Worm (Caenorhabditis elegans) whole organism, early embryonic: ENCODE results near the gene wrn-1.

ENCODE experiments used
- B0310.2 ChIP-seq: sonication (generic microtip); optimal IDR thresholded peaks from 2 replicates; lab custom pipeline; 2016; ENCODE audit warnings: mild to moderate bottlenecking, missing genetic modification characterization, missing compliant biosample characterization
- F13C5.2 ChIP-seq: sonication (generic microtip); optimal IDR thresholded peaks from 2 replicates; lab custom pipeline; 2017; ENCODE audit warnings: mild to moderate bottlenecking, missing genetic modification characterization, inconsistent platforms, missing compliant biosample characterization
- aly-1 ChIP-seq: sonication (generic microtip); optimal IDR thresholded peaks from 2 replicates; lab custom pipeline; 2016; ENCODE audit warnings: missing genetic modification characterization, missing compliant biosample characterization
- ama-1 ChIP-seq: fragments of 150-350 bp; optimal IDR thresholded peaks from 2 replicates; lab custom pipeline; 2014
- ceh-13 ChIP-seq: fragments of 200-800 bp; sonication (Bioruptor generic); optimal IDR thresholded peaks from 2 replicates; lab custom pipeline; 2018; ENCODE audit warnings: mild to moderate bottlenecking, missing genetic modification characterization, missing compliant biosample characterization
- ceh-36 ChIP-seq: sonication (generic microtip); optimal IDR thresholded peaks from 2 replicates; lab custom pipeline; 2016; ENCODE audit warnings: missing genetic modification characterization, inconsistent platforms, missing compliant biosample characterization
- ets-7 ChIP-seq: sonication (generic microtip); optimal IDR thresholded peaks from 2 replicates; lab custom pipeline; 2016; ENCODE audit warnings: missing genotype, missing genetic modification characterization, missing compliant biosample characterization
- flt-1 ChIP-seq: fragments of 200-800 bp; sonication (Bioruptor generic); IDR thresholded peaks from 2 replicates; pipeline ENCODE4 v1.3.6; 2022; ENCODE audit warnings: missing genetic modification characterization, missing compliant biosample characterization
- hmbx-1 ChIP-seq: sonication (generic microtip); optimal IDR thresholded peaks from 2 replicates; lab custom pipeline; 2016; ENCODE audit warnings: mild to moderate bottlenecking, missing genetic modification characterization, missing compliant biosample characterization
- hmg-4 ChIP-seq: fragments of 200-800 bp; sonication (Bioruptor generic); optimal IDR thresholded peaks from 2 replicates; lab custom pipeline; 2018; ENCODE audit warnings: mild to moderate bottlenecking, missing genetic modification characterization, missing compliant biosample characterization
- hnd-1 ChIP-seq: sonication (generic microtip); optimal IDR thresholded peaks from 2 replicates; lab custom pipeline; 2016; ENCODE audit warnings: missing genetic modification characterization, missing compliant biosample characterization
- pes-1 ChIP-seq: fragments of 200-800 bp; sonication (Bioruptor generic); IDR thresholded peaks from 2 replicates; pipeline ENCODE4 v1.3.6; 2022; ENCODE audit warnings: missing genetic modification reagents, missing genetic modification characterization, missing compliant biosample characterization
- scrt-1 ChIP-seq: fragments of 200-800 bp; sonication (Bioruptor generic); IDR thresholded peaks from 2 replicates; pipeline ENCODE4 v1.3.6; 2022; ENCODE audit warnings: missing genetic modification characterization, missing compliant biosample characterization
- sea-1 ChIP-seq: fragments of 200-800 bp; sonication (Bioruptor generic); conservative IDR thresholded peaks from 2 replicates; pipeline ENCODE4 v1.3.6; 2022; ENCODE audit warnings: missing genetic modification characterization, missing compliant biosample characterization
- tbx-11 ChIP-seq: fragments of 200-800 bp; sonication (Bioruptor generic); IDR thresholded peaks from 2 replicates; pipeline ENCODE4 v1.3.6; 2022; ENCODE audit warnings: missing genetic modification characterization, missing compliant biosample characterization
- tbx-37 ChIP-seq: fragments of 200-800 bp; sonication (Bioruptor generic); conservative IDR thresholded peaks from 2 replicates; pipeline ENCODE4 v1.3.6; 2022; ENCODE audit warnings: missing genetic modification reagents, missing genetic modification characterization, missing compliant biosample characterization
- tra-4 ChIP-seq: sonication (generic microtip); optimal IDR thresholded peaks from 2 replicates; lab custom pipeline; 2017; ENCODE audit warnings: missing genetic modification characterization, missing compliant biosample characterization

The wrn-1 gene

DNA sequence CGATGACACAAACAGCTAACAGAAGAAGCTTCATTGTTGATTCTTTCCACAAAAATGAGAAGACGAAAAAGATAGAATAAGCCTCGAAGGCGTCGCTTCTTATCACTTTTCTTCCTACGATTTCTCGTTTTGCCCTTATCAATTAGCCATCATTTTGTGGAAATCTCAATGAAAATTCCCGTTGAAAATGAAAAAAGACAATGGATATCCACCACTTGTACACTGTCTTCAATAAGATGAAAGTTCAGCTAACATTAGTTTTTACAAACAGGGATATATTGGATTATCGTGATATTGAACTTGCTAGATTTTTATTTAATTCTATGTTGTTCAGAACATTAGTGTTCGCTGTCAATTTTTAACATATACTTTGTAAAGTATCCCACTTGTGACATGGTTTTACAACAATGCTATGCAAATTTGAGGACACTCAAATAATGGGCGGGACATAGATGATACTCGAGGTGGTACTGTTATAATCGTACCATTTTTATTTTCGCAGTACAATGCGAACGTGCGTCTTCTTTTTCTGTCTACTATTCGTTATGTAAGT is 11.9 kb downstream of the wrn-1 start, which contains the start of the genes F18C5.5 and F18C5.9:
F18C5.5 (minus strand) TSS at position 101 of the 553 bp plus-strand sequence.
F18C5.9 (plus strand) TSS at position 503 of the 553 bp plus-strand sequence.
- TF ChIP-seq ceh-36 (tag; lab: Kevin White, UChicago) (no peak), B0310.2 (no peak), ets-7 (tag; lab: Kevin White, UChicago) (no peak), ama-1 (lab: Kevin White, UChicago) (no peak), aly-1 (tag; lab: Kevin White, UChicago) (no peak), pes-1 (GFP tag; lab: Robert Waterston, UW) (no peak), ceh-13 (GFP tag; lab: Kevin White, UChicago) (no peak), tbx-11 (no peak), tra-4 (tag; lab: Kevin White, UChicago) (no peak), scrt-1 (no peak), tbx-37 (no peak), hmbx-1 (tag; lab: Kevin White, UChicago) (no peak), F13C5.2 (tag; lab: Kevin White, UChicago) (no peak), hmg-4 (GFP tag; lab: Kevin White, UChicago) (no peak), hnd-1 (tag; lab: Kevin White, UChicago) (no peak), sea-1 (GFP tag; lab: Robert Waterston, UW) (no peak), flt-1 (GFP tag; lab: Robert Waterston, UW) (no peak)

DNA sequence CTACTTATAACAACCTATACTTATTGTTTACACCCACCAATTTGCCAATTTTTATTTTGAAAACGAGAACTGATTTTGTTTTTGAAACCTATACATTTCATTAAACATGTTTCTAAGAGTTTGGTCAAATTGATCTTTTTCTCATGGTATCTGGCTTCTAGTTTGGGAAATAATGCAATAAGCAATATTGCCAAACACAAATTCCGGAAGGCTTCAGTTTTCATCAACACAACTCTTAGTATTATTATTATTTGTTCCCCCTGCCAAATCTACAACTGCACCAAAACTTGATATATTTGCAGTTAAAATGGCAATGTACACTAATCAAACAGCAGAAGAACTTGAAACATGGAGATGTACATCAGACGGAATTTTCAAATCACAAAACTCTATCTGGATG is 13.9 kb downstream of the wrn-1 start, which contains the start of gene sra-27:
sra-27 (plus strand) TSS at position 301 of the 400 bp plus-strand sequence.
- TF ChIP-seq B0310.2 (no peak), sea-1 (GFP tag; lab: Robert Waterston, UW) (no peak), aly-1 (tag; lab: Kevin White, UChicago) (no peak), ceh-13 (GFP tag; lab: Kevin White, UChicago) (no peak), pes-1 (GFP tag; lab: Robert Waterston, UW) (no peak), ceh-36 (tag; lab: Kevin White, UChicago) (no peak), flt-1 (GFP tag; lab: Robert Waterston, UW) (no peak), F13C5.2 (tag; lab: Kevin White, UChicago) (no peak), scrt-1 (no peak), tra-4 (tag; lab: Kevin White, UChicago) (no peak), hmg-4 (GFP tag; lab: Kevin White, UChicago) (no peak)

DNA sequence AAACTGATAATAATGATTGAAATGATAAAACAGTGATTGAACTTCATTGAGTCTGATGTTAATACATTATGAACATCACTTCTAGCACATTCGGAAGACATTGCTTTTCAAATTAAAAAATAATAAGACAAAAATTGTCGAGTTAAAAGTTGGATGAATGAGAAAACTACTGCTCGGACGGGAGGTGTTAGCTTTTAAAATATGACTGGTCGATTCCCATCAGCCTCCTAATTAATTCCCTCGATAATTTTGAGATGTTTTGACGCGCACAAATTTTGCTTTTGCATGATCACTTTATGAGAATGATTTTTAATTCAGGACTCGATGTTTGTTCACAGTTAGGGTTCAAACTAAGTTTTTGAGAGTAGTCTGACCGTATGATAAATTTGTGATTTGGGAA is 18.9 kb downstream of the wrn-1 start, which contains the start of gene sra-28:
sra-28 (minus strand) TSS at position 101 of the 400 bp plus-strand sequence.
- TF ChIP-seq aly-1 (tag; lab: Kevin White, UChicago) (no peak), ceh-36 (tag; lab: Kevin White, UChicago) (no peak), ets-7 (tag; lab: Kevin White, UChicago) (no peak), B0310.2 (no peak), flt-1 (GFP tag; lab: Robert Waterston, UW) (no peak), scrt-1 (no peak), ama-1 (lab: Kevin White, UChicago) (no peak), hnd-1 (tag; lab: Kevin White, UChicago) (no peak), ceh-13 (GFP tag; lab: Kevin White, UChicago) (no peak), pes-1 (GFP tag; lab: Robert Waterston, UW) (no peak), sea-1 (GFP tag; lab: Robert Waterston, UW) (no peak), tbx-37 (no peak), tra-4 (tag; lab: Kevin White, UChicago) (no peak), hmbx-1 (tag; lab: Kevin White, UChicago) (no peak), F13C5.2 (tag; lab: Kevin White, UChicago) (no peak), tbx-11 (no peak), hmg-4 (GFP tag; lab: Kevin White, UChicago) (no peak)

DNA sequence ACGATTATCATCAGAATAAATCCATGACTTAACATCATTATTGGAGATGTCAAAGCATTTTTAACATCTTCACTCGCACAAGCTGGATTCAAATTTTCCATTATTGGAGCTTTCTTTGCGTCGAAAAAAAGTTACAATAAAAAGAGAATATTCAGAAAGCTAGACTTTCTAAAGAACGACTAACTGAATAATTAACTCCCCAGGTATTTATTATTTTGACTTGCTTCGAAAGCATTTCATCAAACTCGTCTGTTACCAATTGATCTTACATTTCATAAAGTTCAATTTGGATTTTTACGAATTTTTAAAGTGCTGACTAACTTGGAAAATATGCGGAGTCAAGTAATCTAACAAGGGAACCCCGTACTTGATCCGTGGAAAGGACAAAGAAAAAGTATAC is 20.9 kb downstream of the wrn-1 start, which contains the start of gene sra-29:
sra-29 (minus strand) TSS at position 101 of the 400 bp plus-strand sequence.
- TF ChIP-seq sea-1 (GFP tag; lab: Robert Waterston, UW): no peak
- no peak for TF ChIP-seq flt-1 (GFP tag; lab: Robert Waterston, UW)
- no peak for TF ChIP-seq tbx-11
- TF ChIP-seq hnd-1 (tag; lab: Kevin White, UChicago): no peak
- TF ChIP-seq B0310.2: no peak
- TF ChIP-seq ceh-36 (tag; lab: Kevin White, UChicago): no peak
- TF ChIP-seq ceh-13 (GFP tag; lab: Kevin White, UChicago): no peak
- no peak for TF ChIP-seq ets-7 (tag; lab: Kevin White, UChicago)
- no peak for TF ChIP-seq scrt-1
- no peak for TF ChIP-seq hmg-4 (GFP tag; lab: Kevin White, UChicago)
- TF ChIP-seq aly-1 (tag; lab: Kevin White, UChicago): no peak
- no peak for TF ChIP-seq tra-4 (tag; lab: Kevin White, UChicago)
- no peak for TF ChIP-seq pes-1 (GFP tag; lab: Robert Waterston, UW)
- no peak for TF ChIP-seq hmbx-1 (tag; lab: Kevin White, UChicago)

DNA sequence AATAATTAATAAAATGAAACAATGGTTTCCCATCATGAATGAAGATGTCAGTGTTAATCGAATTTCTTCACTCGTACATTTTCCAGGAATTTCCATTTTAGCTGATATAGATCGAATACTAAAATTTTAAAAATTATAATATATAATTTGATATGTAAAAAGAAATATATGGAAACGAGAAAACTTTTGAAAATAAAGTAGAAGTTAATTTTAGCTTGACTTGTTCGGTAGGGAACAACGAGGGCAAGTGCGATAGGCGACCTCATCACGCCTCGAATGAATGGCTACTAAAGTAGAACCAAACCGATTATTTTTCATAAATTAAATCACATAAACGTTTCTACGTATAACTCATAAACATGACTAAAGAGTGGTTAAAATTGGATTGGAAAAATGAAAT is 23.6 kb downstream of the wrn-1 start, which contains the start of gene sra-31:
sra-31 (minus strand) TSS at position 101 of the 400 bp plus-strand sequence.
- TF ChIP-seq ceh-13 (GFP tag; lab: Kevin White, UChicago): no peak
- no peak for TF ChIP-seq hmg-4 (GFP tag; lab: Kevin White, UChicago)
- no peak for TF ChIP-seq hnd-1 (tag; lab: Kevin White, UChicago)
- TF ChIP-seq ets-7 (tag; lab: Kevin White, UChicago): no peak
- no peak for TF ChIP-seq tbx-11
- TF ChIP-seq ceh-36 (tag; lab: Kevin White, UChicago): no peak
- TF ChIP-seq aly-1 (tag; lab: Kevin White, UChicago): no peak
- TF ChIP-seq flt-1 (GFP tag; lab: Robert Waterston, UW): no peak
- TF ChIP-seq tbx-37: no peak
- no peak for TF ChIP-seq B0310.2
- no peak for TF ChIP-seq sea-1 (GFP tag; lab: Robert Waterston, UW)
- no peak for TF ChIP-seq tra-4 (tag; lab: Kevin White, UChicago)
- TF ChIP-seq F13C5.2 (tag; lab: Kevin White, UChicago): no peak
- no peak for TF ChIP-seq hmbx-1 (tag; lab: Kevin White, UChicago)
- TF ChIP-seq pes-1 (GFP tag; lab: Robert Waterston, UW): no peak
- no peak for TF ChIP-seq scrt-1
- no peak for TF ChIP-seq ama-1 (lab: Kevin White, UChicago)

DNA sequence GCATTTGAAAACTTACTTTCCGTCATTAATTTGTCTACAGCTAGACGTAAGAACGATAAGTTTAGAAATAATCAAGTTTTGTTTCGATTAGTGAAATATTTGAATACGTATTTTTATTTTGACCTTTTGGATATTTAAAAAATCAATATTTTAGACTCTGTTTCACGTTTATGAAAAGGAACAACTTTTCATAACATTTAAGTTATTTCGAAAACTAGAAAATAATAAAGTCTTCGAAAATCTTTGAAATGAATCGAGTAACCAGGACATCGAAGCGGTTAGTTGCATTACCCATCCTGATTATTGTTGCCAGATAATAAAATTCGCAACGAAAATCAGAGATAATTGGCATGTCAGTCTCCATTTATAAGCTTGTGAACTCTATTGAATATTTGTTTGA is 26.5 kb downstream of the wrn-1 start, which contains the start of gene C56C10.6:
C56C10.6 (minus strand) TSS at position 101 of the 400 bp plus-strand sequence.
- no peak for TF ChIP-seq ceh-36 (tag; lab: Kevin White, UChicago)
- TF ChIP-seq ets-7 (tag; lab: Kevin White, UChicago): no peak
- TF ChIP-seq pes-1 (GFP tag; lab: Robert Waterston, UW): no peak
- TF ChIP-seq tbx-11: no peak
- TF ChIP-seq ama-1 (lab: Kevin White, UChicago): no peak
- no peak for TF ChIP-seq hmg-4 (GFP tag; lab: Kevin White, UChicago)
- TF ChIP-seq hmbx-1 (tag; lab: Kevin White, UChicago): no peak
- TF ChIP-seq sea-1 (GFP tag; lab: Robert Waterston, UW): no peak
- no peak for TF ChIP-seq hnd-1 (tag; lab: Kevin White, UChicago)
- TF ChIP-seq aly-1 (tag; lab: Kevin White, UChicago): no peak
- no peak for TF ChIP-seq tra-4 (tag; lab: Kevin White, UChicago)
